Fruit fly (Drosophila melanogaster): ENCODE data around the gene CG6000.

dm6 chr3R:24024688-24025087, 29.5 kb upstream of the CG6000 start:
- no peak for TF ChIP-seq CTCF (optimal IDR thresholded peaks at IDR 0.05)
- no peak for TF ChIP-seq CG8478 (optimal IDR thresholded peaks at IDR 0.05)

Measured in S2 (cell line).